Worm (Caenorhabditis elegans): Measurements from ENCODE around the gene tbx-2.

Gene tbx-2

ce11 chrIII:5094506-5094905, 41.6 kb downstream of the tbx-2 start, which contains the start of gene F54D8.10:
Gene F54D8.10, plus strand, starts transcription at chrIII:5094806.
- TF ChIP-seq unc-62 (GFP tag; optimal IDR thresholded peaks at IDR 0.05), result no peak

- no peak for TF ChIP-seq unc-62 (GFP tag; optimal IDR thresholded peaks at IDR 0.05)
Observed at ce11 chrIII:5092345-5092744, 43.8 kb downstream of the tbx-2 start.

ce11 chrIII:5089489-5089888, 46.6 kb downstream of the tbx-2 start:
- TF ChIP-seq unc-62 (GFP tag; optimal IDR thresholded peaks at IDR 0.05), result no peak

ce11 chrIII:5085529-5085928, 50.6 kb downstream of the tbx-2 start, which contains the start of gene cah-1:
Gene cah-1, minus strand, starts transcription at chrIII:5085629.
- no peak for TF ChIP-seq unc-62 (GFP tag; optimal IDR thresholded peaks at IDR 0.05)

- no peak for TF ChIP-seq unc-62 (GFP tag; optimal IDR thresholded peaks at IDR 0.05)
Observed at ce11 chrIII:5083304-5083703, 52.8 kb downstream of the tbx-2 start.

ce11 chrIII:5081573-5081823, 54.6 kb downstream of the tbx-2 start, which contains the start of gene cox-6A:
Gene cox-6A, plus strand, starts transcription at chrIII:5081724.
- TF ChIP-seq unc-62 (GFP tag; optimal IDR thresholded peaks at IDR 0.05), result no peak

Measured in whole organism, dauer.